Worm (Caenorhabditis elegans) whole organism, L4/young adult: ENCODE measurements around the gene eppl-1.

Experiments
- W03F9.2 ChIP-seq: fragments of 150-350 bp; optimal IDR thresholded peaks from 2 replicates; lab custom pipeline; 2014; ENCODE audit warnings: missing biosample characterization, missing genetic modification characterization
- dao-5 ChIP-seq: sonication (generic microtip); optimal IDR thresholded peaks from 2 replicates; lab custom pipeline; 2016; ENCODE audit warnings: missing genotype, missing genetic modification characterization, moderate library complexity, missing compliant biosample characterization

DNA sequence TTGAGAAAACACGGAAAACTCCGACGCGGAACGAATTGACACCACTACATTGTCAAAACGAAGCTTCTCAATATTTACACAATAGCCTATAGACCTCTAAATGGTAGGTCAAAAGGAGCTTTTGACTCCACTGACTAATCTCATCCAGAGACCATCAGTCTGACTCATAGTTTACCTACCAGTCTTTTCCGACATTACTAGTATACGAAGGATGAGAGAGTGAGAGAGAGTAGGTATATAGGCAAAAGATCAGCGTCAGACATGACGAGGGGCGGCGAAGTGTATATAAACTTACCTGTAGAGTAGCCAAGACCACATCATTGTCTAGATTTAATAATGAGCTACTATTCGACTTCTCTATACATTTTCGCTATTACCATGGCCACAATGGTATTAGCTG is 35.6 kb upstream of the eppl-1 start, which contains the start of gene srlf-3:
- TF ChIP-seq W03F9.2 (tag; lab: Kevin White, UChicago) (no peak), dao-5 (tag; lab: Kevin White, UChicago) (no peak)
